Worm (Caenorhabditis elegans) whole organism, late embryonic: ENCODE data around the gene F22B3.10.

Experiments used
- eyg-1 ChIP-seq: sonication (generic microtip); optimal IDR thresholded peaks from 2 replicates; lab custom pipeline; 2016; ENCODE audit warnings: missing genotype, missing genetic modification characterization, missing compliant biosample characterization
- nfya-1 ChIP-seq: sonication (generic microtip); optimal IDR thresholded peaks from 2 replicates; lab custom pipeline; 2017; ENCODE audit warnings: missing genetic modification characterization, mild to moderate bottlenecking, missing compliant biosample characterization, antibody characterized with exemption, moderate library complexity
- tbx-2 ChIP-seq: sonication (generic microtip); optimal IDR thresholded peaks from 2 replicates; lab custom pipeline; 2016; ENCODE audit warnings: missing genetic modification characterization, missing compliant biosample characterization

The F22B3.10 gene

ce11 chrIV:11363806-11364562, 50.8 kb downstream of the F22B3.10 start:
- TF ChIP-seq nfya-1 (tag; lab: Kevin White, UChicago) = peak; percentile 5
- peak; percentile 0 for TF ChIP-seq tbx-2 (tag; lab: Kevin White, UChicago)
- TF ChIP-seq eyg-1 = no peak
